Worm (Caenorhabditis elegans): ENCODE measurements around the gene aakg-4.
A peak's percentile ranks its signal among the peaks of the same experiment; 100 is the strongest.

aakg-4 gene

ce11 chrX:2364703-2365299, 45.7 kb upstream of the aakg-4 start (continued):
- no peak for TF ChIP-seq ztf-25 (GFP tag; IDR thresholded peaks at IDR 0.05)
- peak; percentile 59; the same call in 1 of the 2 replicates for TF ChIP-seq rcor-1 (GFP tag; IDR thresholded peaks at IDR 0.05)
- no peak for TF ChIP-seq attf-6 (GFP tag; IDR thresholded peaks at IDR 0.05)
- no peak for TF ChIP-seq nfya-2 (GFP tag; IDR thresholded peaks at IDR 0.05)
- no peak for TF ChIP-seq ztf-6 (GFP tag; IDR thresholded peaks at IDR 0.05)
- TF ChIP-seq cebp-1 (GFP tag; IDR thresholded peaks at IDR 0.05): no peak
- peak; percentile 87 for TF ChIP-seq cebp-1 (tag; optimal IDR thresholded peaks at IDR 0.05)
- TF ChIP-seq B0261.1 (tag; optimal IDR thresholded peaks at IDR 0.05): peak; percentile 44
- no peak for TF ChIP-seq ceh-58 (GFP tag; IDR thresholded peaks at IDR 0.05)
- TF ChIP-seq gei-17 (GFP tag; optimal IDR thresholded peaks at IDR 0.05): peak; percentile 96
- no peak for TF ChIP-seq egl-18 (GFP tag; IDR thresholded peaks at IDR 0.05)
- peak; percentile 99 for TF ChIP-seq lin-40 (tag; optimal IDR thresholded peaks at IDR 0.05)
- TF ChIP-seq madf-8 (GFP tag; conservative IDR thresholded peaks at IDR 0.05): no peak
- TF ChIP-seq K12H6.12 (tag; optimal IDR thresholded peaks at IDR 0.05): peak; percentile 68
- TF ChIP-seq lin-35 (GFP tag; optimal IDR thresholded peaks at IDR 0.05): peak in 2 of 3 experiments; percentile 50 to 91
- TF ChIP-seq die-1 (tag; optimal IDR thresholded peaks at IDR 0.05): no peak
- TF ChIP-seq F22D6.2 (tag; optimal IDR thresholded peaks at IDR 0.05): peak; percentile 89
- TF ChIP-seq lir-1 (GFP tag; conservative IDR thresholded peaks at IDR 0.05): no peak
- TF ChIP-seq nfya-1 (tag; optimal IDR thresholded peaks at IDR 0.05; ENCODE audit: borderline replicate concordance, insufficient read depth): no peak
- TF ChIP-seq nhr-179 (tag; optimal IDR thresholded peaks at IDR 0.05): peak; percentile 43
- TF ChIP-seq nhr-80 (tag; optimal IDR thresholded peaks at IDR 0.05): peak; percentile 71
- no peak for TF ChIP-seq lsy-27 (tag; optimal IDR thresholded peaks at IDR 0.05; ENCODE audit: borderline replicate concordance, insufficient read depth)
- TF ChIP-seq ztf-3 (GFP tag; optimal IDR thresholded peaks at IDR 0.05): peak; percentile 52
- no peak for TF ChIP-seq zim-3 (tag; optimal IDR thresholded peaks at IDR 0.05)
- TF ChIP-seq hlh-12 (tag; optimal IDR thresholded peaks at IDR 0.05): no peak
- no peak for TF ChIP-seq sea-2 (GFP tag; IDR thresholded peaks at IDR 0.05)
- no peak for TF ChIP-seq ceh-91 (GFP tag; IDR thresholded peaks at IDR 0.05)
- peak; percentile 98 for TF ChIP-seq ztf-26 (tag; optimal IDR thresholded peaks at IDR 0.05)
- TF ChIP-seq madf-6 (GFP tag; IDR thresholded peaks at IDR 0.05): no peak
- no peak for TF ChIP-seq pha-4 (tag; optimal IDR thresholded peaks at IDR 0.05)
- TF ChIP-seq F55B11.4 (tag; optimal IDR thresholded peaks at IDR 0.05; ENCODE audit: borderline replicate concordance, insufficient read depth): no peak
- TF ChIP-seq mcd-1 (GFP tag; IDR thresholded peaks at IDR 0.05): peak; percentile 61; the same call in 1 of the 2 replicates
- peak in 1 of 2 experiments; percentile 85 for TF ChIP-seq let-607 (tag; optimal IDR thresholded peaks at IDR 0.05)
- peak; percentile 93 for TF ChIP-seq B0336.3 (GFP tag; IDR thresholded peaks at IDR 0.05)
- no peak for TF ChIP-seq akir-1 (GFP tag; optimal IDR thresholded peaks at IDR 0.05)
- TF ChIP-seq F23B12.7 (tag; optimal IDR thresholded peaks at IDR 0.05; ENCODE audit: insufficient read depth): peak; percentile 87
- no peak for TF ChIP-seq lin-26 (GFP tag; IDR thresholded peaks at IDR 0.05)
- no peak for TF ChIP-seq fkh-3 (tag; optimal IDR thresholded peaks at IDR 0.05)
- peak; percentile 93 for TF ChIP-seq K11D2.4 (GFP tag; IDR thresholded peaks at IDR 0.05)
- TF ChIP-seq zfh-2 (GFP tag; conservative IDR thresholded peaks at IDR 0.05): no peak
- no peak for TF ChIP-seq egrh-3 (GFP tag; IDR thresholded peaks at IDR 0.05)

Measured in whole organism, young adult.